Fruit fly (Drosophila melanogaster): ENCODE data around the gene Cad87A.

Gene Cad87A

DNA sequence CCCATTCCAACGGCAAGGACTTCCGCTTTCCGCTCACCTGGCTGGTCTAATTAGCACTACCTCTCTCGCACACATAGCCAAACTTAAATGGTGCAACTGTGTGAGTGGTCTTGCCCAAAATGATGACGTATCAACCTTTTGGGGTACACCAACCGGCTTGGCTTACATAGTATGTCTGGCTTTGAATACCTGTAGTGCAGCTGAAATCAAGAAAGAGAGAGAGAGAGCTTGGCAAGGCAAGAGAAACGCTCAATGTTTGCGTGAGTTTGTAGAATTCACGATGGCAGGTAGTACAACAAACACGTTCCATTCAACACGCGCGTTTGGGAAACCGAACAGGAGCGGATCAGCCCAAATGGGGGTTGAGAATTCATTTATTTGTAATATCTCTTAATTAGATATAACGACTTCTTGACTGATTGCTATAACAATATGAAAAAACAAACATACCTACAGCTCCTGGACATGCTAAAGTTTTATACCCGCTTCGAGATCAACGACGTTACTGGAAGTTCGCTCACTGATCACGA is 60.8 kb downstream of the Cad87A start:
- no peak for TF ChIP-seq bsh (GFP tag; optimal IDR thresholded peaks at IDR 0.05)
- no peak for TF ChIP-seq psq (GFP tag; optimal IDR thresholded peaks at IDR 0.05)
- no peak for TF ChIP-seq CG11560 (tag; IDR thresholded peaks at IDR 0.05)
- TF ChIP-seq CG3281 (GFP tag; optimal IDR thresholded peaks at IDR 0.05) = no peak
- no peak for TF ChIP-seq CG13424 (tag; optimal IDR thresholded peaks at IDR 0.05)
- peak; percentile 12 for TF ChIP-seq pum (GFP tag; optimal IDR thresholded peaks at IDR 0.05)
- TF ChIP-seq gcm2 (GFP tag; optimal IDR thresholded peaks at IDR 0.05) = no peak
- peak in 1 of 2 experiments; percentile 22 for TF ChIP-seq tll (GFP tag; optimal IDR thresholded peaks at IDR 0.05)
- TF ChIP-seq CG3065 (GFP tag; optimal IDR thresholded peaks at IDR 0.05) = no peak
- no peak for TF ChIP-seq fu2 (GFP tag; optimal IDR thresholded peaks at IDR 0.05)
- TF ChIP-seq H2.0 (GFP tag; IDR thresholded peaks at IDR 0.05) = no peak
- no peak for TF ChIP-seq eyg (GFP tag; optimal IDR thresholded peaks at IDR 0.05)
- TF ChIP-seq CG30020 (tag; optimal IDR thresholded peaks at IDR 0.05) = no peak
- peak; percentile 14 for TF ChIP-seq CG1233 (GFP tag; optimal IDR thresholded peaks at IDR 0.05)
- TF ChIP-seq lilli (GFP tag; optimal IDR thresholded peaks at IDR 0.05) = no peak
- no peak for TF ChIP-seq CG10267 (tag; optimal IDR thresholded peaks at IDR 0.05)
- TF ChIP-seq jigr1 (GFP tag; IDR thresholded peaks at IDR 0.05) = no peak
- peak; percentile 90 for TF ChIP-seq sens (GFP tag)
- TF ChIP-seq Oli (tag; optimal IDR thresholded peaks at IDR 0.05) = peak; percentile 32
- TF ChIP-seq Camta (GFP tag; optimal IDR thresholded peaks at IDR 0.05) = peak; percentile 11
- peak; percentile 15 for TF ChIP-seq nerfin-1 (tag; optimal IDR thresholded peaks at IDR 0.05)
- TF ChIP-seq CG15601 (tag; optimal IDR thresholded peaks at IDR 0.05) = peak; percentile 30
- TF ChIP-seq yki (optimal IDR thresholded peaks at IDR 0.05) = no peak
- TF ChIP-seq dati (GFP tag; IDR thresholded peaks at IDR 0.05) = no peak
- peak; percentile 30 for TF ChIP-seq CG3995 (GFP tag; optimal IDR thresholded peaks at IDR 0.05)
- TF ChIP-seq CG10462 (GFP tag; optimal IDR thresholded peaks at IDR 0.05) = no peak
- TF ChIP-seq Sin3A (optimal IDR thresholded peaks at IDR 0.05) = no peak
- TF ChIP-seq CG4424 (GFP tag; optimal IDR thresholded peaks at IDR 0.05) = peak; percentile 8
- TF ChIP-seq Drgx (GFP tag; IDR thresholded peaks at IDR 0.05) = peak; percentile 45; the same call in 1 of the 2 replicates
- no peak for TF ChIP-seq Bteb2 (GFP tag; optimal IDR thresholded peaks at IDR 0.05)
- TF ChIP-seq CG1529 (GFP tag; optimal IDR thresholded peaks at IDR 0.05) = no peak
- TF ChIP-seq Hr3 (GFP tag; optimal IDR thresholded peaks at IDR 0.05) = no peak
- TF ChIP-seq ken (GFP tag; IDR thresholded peaks at IDR 0.05) = no peak
- 0 out of 2 replicates have a peak, but pooled peaks have one; percentile 27 for TF ChIP-seq sisA (GFP tag; IDR thresholded peaks at IDR 0.05)
- TF ChIP-seq mirr (GFP tag; optimal IDR thresholded peaks at IDR 0.05) = no peak
- no peak for TF ChIP-seq CG9727 (GFP tag; optimal IDR thresholded peaks at IDR 0.05)
- TF ChIP-seq knrl (GFP tag; IDR thresholded peaks at IDR 0.05; ENCODE audit: partially characterized antibody) = peak; percentile 57; the same call in 2 of the 3 replicates
- 0 out of 2 replicates have a peak, but pooled peaks have one; percentile 40 for TF ChIP-seq CG42726 (GFP tag; IDR thresholded peaks at IDR 0.05; ENCODE audit: partially characterized antibody)
- TF ChIP-seq lola (GFP tag; optimal IDR thresholded peaks at IDR 0.05) = no peak
- peak; percentile 26 for TF ChIP-seq dmrt11E (tag; optimal IDR thresholded peaks at IDR 0.05)
- TF ChIP-seq grn (GFP tag; optimal IDR thresholded peaks at IDR 0.05) = no peak
- TF ChIP-seq al (GFP tag; IDR thresholded peaks at IDR 0.05) = 0 out of 2 replicates have a peak, but pooled peaks have one; percentile 24
- TF ChIP-seq seq (GFP tag; IDR thresholded peaks at IDR 0.05) = peak; percentile 28; the same call in 1 of the 2 replicates
- TF ChIP-seq CG13123 (GFP tag; optimal IDR thresholded peaks at IDR 0.05) = no peak
- no peak for TF ChIP-seq bowl (GFP tag; IDR thresholded peaks at IDR 0.05)
- no peak for TF ChIP-seq CG12769 (tag; optimal IDR thresholded peaks at IDR 0.05)
- TF ChIP-seq CG7987 (GFP tag; optimal IDR thresholded peaks at IDR 0.05) = no peak
- 0 out of 3 replicates have a peak, but pooled peaks have one; percentile 25 for TF ChIP-seq z (GFP tag; IDR thresholded peaks at IDR 0.05)
- TF ChIP-seq ara (GFP tag; IDR thresholded peaks at IDR 0.05) = no peak
- TF ChIP-seq CG6654 (GFP tag; optimal IDR thresholded peaks at IDR 0.05) = no peak
- TF ChIP-seq chn (GFP tag; optimal IDR thresholded peaks at IDR 0.05) = no peak
- TF ChIP-seq fru (optimal IDR thresholded peaks at IDR 0.05) = no peak

Measured in whole organism, embryonic.